Fruit fly (Drosophila melanogaster) whole organism, embryonic: Measurements from ENCODE around the gene Tps1.

Experiments used
- CG3281 ChIP-seq: fragments of 200-800 bp; sonication (Bioruptor generic); optimal IDR thresholded peaks from 3 replicates; lab custom pipeline; 2017; ENCODE audit warnings: missing biosample characterization, mild to moderate bottlenecking, missing genetic modification characterization
- CG6813 ChIP-seq: fragments of 200-800 bp; sonication (Bioruptor generic); optimal IDR thresholded peaks from 2 replicates; lab custom pipeline; 2017; ENCODE audit warnings: missing biosample characterization, missing genetic modification characterization, mild to moderate bottlenecking, moderate library complexity, missing genetic modification reagents
- h ChIP-seq: fragments of >200 bp; optimal IDR thresholded peaks from 2 replicates; lab custom pipeline; 2017

DNA sequence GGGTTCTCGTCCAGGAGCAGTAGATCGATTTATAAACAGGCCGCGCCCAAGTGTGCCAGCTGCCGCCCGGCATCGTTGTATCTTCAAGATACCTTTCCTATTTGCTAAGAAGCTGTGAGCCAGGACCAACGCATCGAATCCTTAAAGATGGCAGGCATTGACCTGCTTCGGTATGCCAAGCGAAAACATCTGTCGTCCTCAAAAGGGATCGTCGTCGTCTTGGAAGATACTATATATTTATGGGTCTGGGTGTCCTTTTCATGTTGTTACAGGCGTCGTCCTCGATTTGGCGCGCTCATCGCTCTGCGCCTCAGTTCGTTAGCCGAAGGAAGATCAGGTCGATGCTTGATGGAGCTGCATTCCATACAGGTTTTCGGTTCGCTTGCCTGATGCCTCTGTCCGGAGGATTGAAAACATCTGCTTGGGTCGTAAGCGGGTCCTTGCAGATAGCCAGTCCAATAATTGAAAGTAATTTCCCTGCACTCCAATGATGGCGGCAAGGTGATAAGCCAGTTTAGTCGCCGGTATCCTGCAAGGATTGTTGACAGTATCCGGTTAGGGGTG, 24.3 kb upstream of the Tps1 start:
- no peak for TF ChIP-seq h (lab: Kevin White, UChicago)
- TF ChIP-seq CG3281 (GFP tag; lab: Kevin White, UChicago), result no peak
- no peak for TF ChIP-seq CG6813 (GFP tag; lab: Kevin White, UChicago)
